Worm (Caenorhabditis elegans) whole organism, mixed stage, embryonic: Measurements from ENCODE around the gene F18A12.7.

Experiments used
- M03D4.4 ChIP-seq: sonication (generic microtip); optimal IDR thresholded peaks from 2 replicates; lab custom pipeline; 2017; ENCODE audit warnings: mild to moderate bottlenecking, missing genetic modification characterization, missing compliant biosample characterization
- bed-3 ChIP-seq: fragments of 200-800 bp; sonication (Bioruptor generic); optimal IDR thresholded peaks from 3 replicates; lab custom pipeline; 2018; ENCODE audit warnings: mild to moderate bottlenecking, missing genetic modification characterization, moderate library complexity, missing compliant biosample characterization
- blmp-1 ChIP-seq: fragments of 150-350 bp; optimal IDR thresholded peaks from 2 replicates; lab custom pipeline; 2014; ENCODE audit warnings: missing biosample characterization, missing genetic modification characterization
- ceh-39 ChIP-seq: fragments of 150-350 bp; optimal IDR thresholded peaks from 2 replicates; lab custom pipeline; 2014; ENCODE audit warnings: missing biosample characterization, missing genetic modification characterization
- ceh-43 ChIP-seq: fragments of 200-800 bp; sonication (Bioruptor generic); optimal IDR thresholded peaks from 2 replicates; lab custom pipeline; 2018; ENCODE audit warnings: mild to moderate bottlenecking, missing genetic modification characterization, moderate library complexity, missing compliant biosample characterization
- ces-1 ChIP-seq: fragments of 150-350 bp; optimal IDR thresholded peaks from 2 replicates; lab custom pipeline; 2014; ENCODE audit warnings: missing biosample characterization, missing genetic modification reagents, missing genetic modification characterization
- cnd-1 ChIP-seq: fragments of 200-800 bp; sonication (Bioruptor generic); optimal IDR thresholded peaks from 2 replicates; lab custom pipeline; 2018; ENCODE audit warnings: mild to moderate bottlenecking, missing genetic modification characterization, missing compliant biosample characterization
- drap-1 ChIP-seq: fragments of 200-800 bp; sonication (Bioruptor generic); optimal IDR thresholded peaks from 3 replicates; lab custom pipeline; 2018; ENCODE audit warnings: mild to moderate bottlenecking, missing genetic modification characterization, missing compliant biosample characterization
- elt-3 ChIP-seq: fragments of 150-350 bp; optimal IDR thresholded peaks from 2 replicates; lab custom pipeline; 2014; ENCODE audit warnings: missing biosample characterization, missing genetic modification characterization
- flh-1 ChIP-seq: fragments of 200-800 bp; sonication (Bioruptor generic); optimal IDR thresholded peaks from 2 replicates; lab custom pipeline; 2018; ENCODE audit warnings: mild to moderate bottlenecking, missing genetic modification characterization, moderate library complexity, missing compliant biosample characterization
- ham-2 ChIP-seq: fragments of 200-800 bp; sonication (Bioruptor generic); optimal IDR thresholded peaks from 2 replicates; lab custom pipeline; 2018; ENCODE audit warnings: mild to moderate bottlenecking, missing genetic modification characterization, missing compliant biosample characterization
- hlh-1 ChIP-seq: fragments of 150-350 bp; optimal IDR thresholded peaks from 2 replicates; lab custom pipeline; 2014; ENCODE audit warnings: missing biosample characterization, missing genetic modification reagents, missing genetic modification characterization
- lin-32 ChIP-seq: fragments of 200-800 bp; sonication (Bioruptor generic); optimal IDR thresholded peaks from 2 replicates; lab custom pipeline; 2018; ENCODE audit warnings: mild to moderate bottlenecking, missing genetic modification characterization, missing compliant biosample characterization
- lsy-2 ChIP-seq: fragments of 150-350 bp; optimal IDR thresholded peaks from 2 replicates; lab custom pipeline; 2014; ENCODE audit warnings: missing biosample characterization, missing genetic modification characterization
- mab-5 ChIP-seq: fragments of 150-350 bp; optimal IDR thresholded peaks from 2 replicates; lab custom pipeline; 2014; ENCODE audit warnings: missing biosample characterization, missing genetic modification characterization
- mep-1 ChIP-seq: fragments of 150-350 bp; optimal IDR thresholded peaks from 2 replicates; lab custom pipeline; 2017; ENCODE audit warnings: missing biosample characterization, missing genetic modification reagents, missing genetic modification characterization, inconsistent platforms
- mls-2 ChIP-seq: sonication (generic microtip); optimal IDR thresholded peaks from 2 replicates; lab custom pipeline; 2016; ENCODE audit warnings: mild to moderate bottlenecking, missing genetic modification characterization, moderate library complexity, missing compliant biosample characterization
- nhr-12 ChIP-seq: fragments of 150-350 bp; optimal IDR thresholded peaks from 2 replicates; lab custom pipeline; 2014; ENCODE audit warnings: missing biosample characterization, missing genetic modification characterization
- nhr-2 ChIP-seq: fragments of 150-350 bp; optimal IDR thresholded peaks from 2 replicates; lab custom pipeline; 2014; ENCODE audit warnings: missing biosample characterization, missing genetic modification characterization
- nhr-237 ChIP-seq: fragments of 150-350 bp; optimal IDR thresholded peaks from 2 replicates; lab custom pipeline; 2014; ENCODE audit warnings: missing biosample characterization, missing genetic modification characterization
- nhr-28 ChIP-seq: fragments of 150-350 bp; optimal IDR thresholded peaks from 2 replicates; lab custom pipeline; 2014; ENCODE audit warnings: missing biosample characterization, missing genetic modification characterization
- nhr-76 ChIP-seq: sonication (generic microtip); optimal IDR thresholded peaks from 2 replicates; lab custom pipeline; 2017; ENCODE audit warnings: missing biosample characterization, missing genetic modification characterization
- snpc-4 ChIP-seq: fragments of 150-350 bp; optimal IDR thresholded peaks from 2 replicates; lab custom pipeline; 2014; ENCODE audit warnings: missing biosample characterization, missing genetic modification characterization
- sptf-1 ChIP-seq: sonication (generic microtip); optimal IDR thresholded peaks from 2 replicates; lab custom pipeline; 2017; ENCODE audit warnings: mild to moderate bottlenecking, missing genetic modification characterization, moderate library complexity, missing compliant biosample characterization
- tbx-8 ChIP-seq: fragments of 200-800 bp; sonication (Bioruptor generic); optimal IDR thresholded peaks from 2 replicates; lab custom pipeline; 2018; ENCODE audit warnings: mild to moderate bottlenecking, missing genetic modification characterization, moderate library complexity, missing compliant biosample characterization
- unc-120 ChIP-seq: sonication (generic microtip); optimal IDR thresholded peaks from 2 replicates; lab custom pipeline; 2017; ENCODE audit warnings: missing genetic modification characterization, missing compliant biosample characterization; ENCODE audit not compliant: poor library complexity, severe bottlenecking
- unc-39 ChIP-seq: fragments of 150-350 bp; optimal IDR thresholded peaks from 2 replicates; lab custom pipeline; 2014; ENCODE audit warnings: missing biosample characterization, missing genetic modification characterization
- unc-62 ChIP-seq: fragments of 150-350 bp; optimal IDR thresholded peaks from 2 replicates; lab custom pipeline; 2014; ENCODE audit warnings: missing biosample characterization, missing genetic modification reagents, missing genetic modification characterization
- zip-8 ChIP-seq: fragments of 150-350 bp; optimal IDR thresholded peaks from 2 replicates; lab custom pipeline; 2014; ENCODE audit warnings: missing biosample characterization, missing genetic modification characterization
- ztf-11 ChIP-seq: fragments of 150-350 bp; optimal IDR thresholded peaks from 2 replicates; lab custom pipeline; 2014; ENCODE audit warnings: missing biosample characterization, missing genetic modification characterization

Gene F18A12.7

DNA sequence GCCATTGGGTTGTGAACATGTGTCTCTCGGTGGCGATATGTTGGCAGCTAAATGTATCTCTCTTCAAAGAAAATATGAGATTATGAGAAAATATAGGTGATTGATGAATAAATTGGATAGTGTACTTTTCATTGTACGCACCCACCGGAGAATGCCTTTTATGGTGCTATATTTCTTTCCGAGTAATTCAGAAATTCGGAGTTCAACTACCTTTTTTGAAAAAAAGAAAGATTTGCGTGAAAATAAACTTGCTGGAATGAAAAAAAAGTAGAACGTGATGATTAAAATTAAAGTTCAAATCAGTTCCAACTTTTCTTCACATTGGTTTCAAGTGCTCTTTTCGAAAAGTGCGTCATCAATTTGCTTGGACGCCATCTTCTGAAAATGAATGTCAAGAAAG is 10.7 kb downstream of the F18A12.7 start, which contains the start of gene nep-8:
Gene nep-8 (plus strand): TSS at position 301 of the 400 bp plus-strand sequence.
- TF ChIP-seq drap-1 (GFP tag; lab: Kevin White, UChicago) (no peak), nhr-237 (no peak), hlh-1 (no peak), M03D4.4 (tag; lab: Kevin White, UChicago) (no peak), bed-3 (GFP tag; lab: Kevin White, UChicago) (no peak), lin-32 (GFP tag; lab: Kevin White, UChicago) (no peak)

DNA sequence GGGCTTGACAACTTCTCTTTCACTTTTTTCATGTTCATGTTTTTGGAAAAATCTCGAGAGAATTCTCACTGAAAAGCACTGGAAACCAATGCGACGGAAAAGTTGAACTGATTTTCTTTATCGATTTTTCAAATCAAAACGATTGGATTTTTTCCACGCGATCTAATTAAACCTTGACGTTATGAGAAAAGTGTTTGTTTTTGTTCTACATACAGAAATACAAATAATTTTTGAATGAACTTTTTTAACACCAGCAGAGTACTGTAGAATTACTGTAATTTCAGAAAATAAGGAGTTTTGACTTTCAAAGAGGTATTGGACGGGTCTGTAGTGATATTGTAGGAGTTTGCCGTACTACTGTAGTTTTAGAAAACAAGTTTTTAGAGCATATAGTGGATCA is 11.4 kb downstream of the F18A12.7 start, which contains the start of gene nep-10:
Gene nep-10 (minus strand): TSS at position 101 of the 400 bp plus-strand sequence.
- TF ChIP-seq nhr-28 (tag; lab: Kevin White, UChicago) (no peak), M03D4.4 (tag; lab: Kevin White, UChicago) (no peak), cnd-1 (tag; lab: Kevin White, UChicago) (no peak), ztf-11 (tag; lab: Kevin White, UChicago) (no peak), nhr-237 (no peak), lsy-2 (no peak), ceh-39 (tag; lab: Kevin White, UChicago) (no peak)

DNA sequence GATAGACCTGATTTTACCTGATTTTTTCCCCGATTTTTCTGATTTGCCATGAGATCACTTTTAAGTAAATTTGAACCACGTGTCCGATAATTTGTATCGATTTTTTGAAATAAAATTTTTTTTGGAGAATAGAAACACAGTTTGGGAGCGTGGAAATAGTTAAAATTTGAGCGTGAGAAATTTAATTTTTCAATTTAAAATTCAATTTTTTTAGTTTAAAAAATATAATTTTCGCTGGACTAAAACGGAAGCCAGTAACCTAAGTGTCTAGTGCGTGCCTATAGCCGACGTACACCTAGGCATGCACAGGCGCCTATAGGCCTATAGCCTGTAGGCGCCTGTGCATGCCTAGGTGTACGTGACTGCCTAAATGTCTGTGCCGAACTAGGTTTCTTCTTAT is 15.1 kb downstream of the F18A12.7 start, which contains the start of gene nep-9:
Gene nep-9 (minus strand): TSS at position 101 of the 400 bp plus-strand sequence.
- TF ChIP-seq unc-39 (no peak), cnd-1 (tag; lab: Kevin White, UChicago) (no peak), mab-5 (tag; lab: Kevin White, UChicago) (no peak), lin-32 (GFP tag; lab: Kevin White, UChicago) (no peak), tbx-8 (GFP tag; lab: Kevin White, UChicago) (no peak), unc-62 (no peak), ceh-43 (GFP tag; lab: Kevin White, UChicago) (no peak), lsy-2 (no peak), mep-1 (tag; lab: Kevin White, UChicago) (no peak), flh-1 (GFP tag; lab: Kevin White, UChicago) (no peak), elt-3 (no peak), sptf-1 (no peak), unc-120 (tag; lab: Kevin White, UChicago) (no peak)

DNA sequence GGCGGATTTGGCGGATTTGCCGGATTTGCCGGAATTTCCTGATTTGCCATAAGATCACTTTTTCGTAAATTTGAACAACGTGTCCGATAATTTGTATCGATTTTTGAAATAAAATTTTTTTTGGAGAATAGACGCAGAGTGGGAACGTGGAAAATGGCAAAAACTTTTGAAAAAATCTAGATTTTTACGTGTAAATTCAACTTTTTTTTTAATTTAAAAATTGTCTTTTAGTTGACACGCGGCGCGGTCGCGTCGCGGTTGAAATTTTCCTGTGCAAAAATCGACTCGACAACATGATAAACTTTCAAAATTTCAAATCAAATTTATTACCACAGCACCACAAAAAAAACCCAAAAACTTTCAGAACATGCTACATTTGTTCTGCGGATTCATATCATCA is 18.8 kb downstream of the F18A12.7 start, which contains the start of gene nep-20:
Gene nep-20 (minus strand): TSS at position 101 of the 400 bp plus-strand sequence.
- TF ChIP-seq blmp-1 (tag; lab: Kevin White, UChicago): no peak
- TF ChIP-seq nhr-12: no peak
- TF ChIP-seq nhr-28 (tag; lab: Kevin White, UChicago): no peak
- TF ChIP-seq nhr-76 (tag; lab: Kevin White, UChicago): no peak
- no peak for TF ChIP-seq ham-2 (GFP tag; lab: Kevin White, UChicago)

DNA sequence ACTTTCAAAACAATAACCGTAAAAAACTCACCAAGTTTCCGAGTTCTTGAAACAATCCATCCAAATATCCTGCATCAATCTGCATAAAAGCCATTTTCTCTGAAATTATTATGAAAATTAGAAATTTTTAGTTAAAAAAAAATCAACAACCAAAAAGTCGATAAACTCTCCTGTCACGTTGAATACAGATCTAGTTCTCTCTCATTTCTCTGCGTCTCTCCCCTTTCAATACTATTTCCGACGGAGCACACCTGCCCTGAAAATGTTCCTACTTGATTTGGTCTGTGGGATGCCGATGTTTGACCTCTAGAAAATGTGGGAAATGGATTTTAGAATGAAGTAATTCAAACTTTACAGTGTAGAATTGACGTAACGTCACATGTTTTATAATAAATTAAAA is 26.8 kb downstream of the F18A12.7 start, which contains the start of gene T06D4.6:
Gene T06D4.6 (minus strand): TSS at position 101 of the 400 bp plus-strand sequence.
- TF ChIP-seq nhr-12 (no peak), nhr-28 (tag; lab: Kevin White, UChicago) (no peak), nhr-2 (tag; lab: Kevin White, UChicago) (no peak)

DNA sequence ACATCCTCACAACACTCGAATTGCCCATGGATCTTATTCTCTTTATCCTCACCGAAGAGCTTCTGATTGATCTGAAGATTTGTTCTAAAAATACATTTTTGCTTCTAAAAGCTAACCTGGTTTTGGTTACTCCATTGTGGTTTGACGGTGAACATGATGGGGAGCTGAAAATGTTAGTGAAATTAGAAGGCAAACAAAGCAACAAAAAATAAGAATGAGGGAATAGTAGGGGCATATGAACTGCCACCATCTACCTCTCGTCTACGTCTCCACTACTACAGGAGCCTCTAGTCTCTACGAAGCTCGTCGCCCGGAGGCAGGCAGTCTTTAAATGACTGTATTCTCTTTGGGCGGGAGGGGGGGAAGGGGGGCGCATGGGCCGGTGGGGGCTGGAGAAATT is 28.5 kb downstream of the F18A12.7 start, which contains the start of gene T06D4.2:
Gene T06D4.2 (minus strand): TSS at position 170 of the 400 bp plus-strand sequence.
- TF ChIP-seq nhr-2 (tag; lab: Kevin White, UChicago): no peak
- TF ChIP-seq lin-32 (GFP tag; lab: Kevin White, UChicago): no peak
- no peak for TF ChIP-seq tbx-8 (GFP tag; lab: Kevin White, UChicago)
- TF ChIP-seq elt-3: no peak
- TF ChIP-seq nhr-12: no peak
- TF ChIP-seq zip-8 (tag; lab: Kevin White, UChicago): no peak
- TF ChIP-seq mls-2 (tag; lab: Kevin White, UChicago): no peak
- no peak for TF ChIP-seq cnd-1 (tag; lab: Kevin White, UChicago)
- no peak for TF ChIP-seq ztf-11 (tag; lab: Kevin White, UChicago)
- no peak for TF ChIP-seq ces-1 (GFP tag; lab: Kevin White, UChicago)
- no peak for TF ChIP-seq hlh-1
- no peak for TF ChIP-seq mab-5 (tag; lab: Kevin White, UChicago)
- TF ChIP-seq ceh-43 (GFP tag; lab: Kevin White, UChicago): no peak
- no peak for TF ChIP-seq ceh-39 (tag; lab: Kevin White, UChicago)
- no peak for TF ChIP-seq snpc-4
- no peak for TF ChIP-seq unc-120 (tag; lab: Kevin White, UChicago)
